Fruit fly (Drosophila melanogaster): ENCODE data around the gene CG31106.
A peak's percentile ranks its signal among the peaks of the same experiment; 100 is the strongest.

CG31106 gene

dm6 chr3R:25262322-25262761, 46.2 kb downstream of the CG31106 start, which contains the start of the genes Kdsr and CG11858 (continued):
- TF ChIP-seq CG16815 (GFP tag; optimal IDR thresholded peaks at IDR 0.05) (peak; percentile 13), Atf-2 (GFP tag; optimal IDR thresholded peaks at IDR 0.05) (no peak), stwl (tag; optimal IDR thresholded peaks at IDR 0.05) (peak; percentile 9), sug (tag; optimal IDR thresholded peaks at IDR 0.05) (peak; percentile 70), Drgx (GFP tag; IDR thresholded peaks at IDR 0.05) (peak; percentile 52), Dad (GFP tag; optimal IDR thresholded peaks at IDR 0.05) (peak; percentile 60), CG11456 (GFP tag; IDR thresholded peaks at IDR 0.05) (0 out of 3 replicates have a peak, but pooled peaks have one; percentile 34), eve (GFP tag; optimal IDR thresholded peaks at IDR 0.05) (no peak), CG42726 (GFP tag; IDR thresholded peaks at IDR 0.05; ENCODE audit: partially characterized antibody) (no peak), nom (GFP tag; optimal IDR thresholded peaks at IDR 0.05) (no peak), hb (GFP tag; IDR thresholded peaks at IDR 0.05; ENCODE audit: partially characterized antibody) (no peak), bcd (GFP tag; optimal IDR thresholded peaks at IDR 0.05) (no peak), Adf1 (GFP tag; IDR thresholded peaks at IDR 0.05) (peak; percentile 54), sima (GFP tag; optimal IDR thresholded peaks at IDR 0.05) (no peak), tin (GFP tag; optimal IDR thresholded peaks at IDR 0.05) (peak; percentile 34), Ets97D (GFP tag; optimal IDR thresholded peaks at IDR 0.05) (peak; percentile 71), ac (GFP tag; optimal IDR thresholded peaks at IDR 0.05) (no peak), da (GFP tag; optimal IDR thresholded peaks at IDR 0.05) (no peak), CG12219 (GFP tag; optimal IDR thresholded peaks at IDR 0.05) (no peak), CG12942 (GFP tag; optimal IDR thresholded peaks at IDR 0.05) (peak; percentile 49), Hr39 (optimal IDR thresholded peaks at IDR 0.05) (no peak), CG17328 (GFP tag; IDR thresholded peaks at IDR 0.05) (peak; percentile 65), pan (optimal IDR thresholded peaks at IDR 0.05) (no peak), pan (GFP tag; optimal IDR thresholded peaks at IDR 0.05 in 1 of 2, IDR thresholded peaks at IDR 0.05 in 1 of 2) (peak in 1 of 2 experiments; percentile 64), cato (GFP tag; optimal IDR thresholded peaks at IDR 0.05; ENCODE audit: borderline replicate concordance) (no peak), tap (tag; optimal IDR thresholded peaks at IDR 0.05) (no peak), CG11696 (GFP tag; IDR thresholded peaks at IDR 0.05) (no peak), CG17568 (GFP tag; optimal IDR thresholded peaks at IDR 0.05) (no peak), CG6272 (GFP tag; IDR thresholded peaks at IDR 0.05) (peak; percentile 32; the same call in 1 of the 2 replicates), CG34422 (GFP tag; IDR thresholded peaks at IDR 0.05) (peak; percentile 70; the same call in 2 of the 3 replicates), CG10565 (GFP tag; optimal IDR thresholded peaks at IDR 0.05) (no peak), CG13296 (GFP tag; optimal IDR thresholded peaks at IDR 0.05) (peak; percentile 56), CG14050 (GFP tag; IDR thresholded peaks at IDR 0.05) (peak; percentile 52), Dbx (GFP tag; IDR thresholded peaks at IDR 0.05) (peak; percentile 61; the same call in 1 of the 3 replicates), Dp (GFP tag; optimal IDR thresholded peaks at IDR 0.05) (peak; percentile 11), amos (GFP tag; IDR thresholded peaks at IDR 0.05; ENCODE audit: partially characterized antibody) (no peak), Dip2 (GFP tag; IDR thresholded peaks at IDR 0.05) (no peak), CG5245 (GFP tag; optimal IDR thresholded peaks at IDR 0.05) (peak; percentile 24), insv (GFP tag; optimal IDR thresholded peaks at IDR 0.05) (peak in 1 of 2 experiments; percentile 81), Sox100B (GFP tag; optimal IDR thresholded peaks at IDR 0.05) (no peak), CG12659 (GFP tag; optimal IDR thresholded peaks at IDR 0.05) (peak; percentile 66), vnd (GFP tag; IDR thresholded peaks at IDR 0.05; ENCODE audit: partially characterized antibody) (0 out of 3 replicates have a peak, but pooled peaks have one; percentile 23), CG11504 (tag; optimal IDR thresholded peaks at IDR 0.05) (no peak), oc (tag; optimal IDR thresholded peaks at IDR 0.05) (peak; percentile 67), Optix (GFP tag; IDR thresholded peaks at IDR 0.05) (no peak), dmrt99B (tag; optimal IDR thresholded peaks at IDR 0.05) (no peak), Hsf (GFP tag; optimal IDR thresholded peaks at IDR 0.05) (peak; percentile 70), gsb-n (tag; optimal IDR thresholded peaks at IDR 0.05) (no peak), sim (GFP tag; IDR thresholded peaks at IDR 0.05) (0 out of 2 replicates have a peak, but pooled peaks have one; percentile 17), CG15269 (tag; optimal IDR thresholded peaks at IDR 0.05) (no peak), CG33557 (GFP tag; optimal IDR thresholded peaks at IDR 0.05) (peak; percentile 26)

All from whole organism, embryonic.